Worm (Caenorhabditis elegans): ENCODE measurements around the gene K10H10.6.

The K10H10.6 gene

ce11 chrII:14537728-14538127 lies 34.6 kb downstream of the K10H10.6 start, which contains the start of the genes clec-147 and C04H5.7:
TSS of gene clec-147 (minus strand) at chrII:14537828.
TSS of gene C04H5.7 (plus strand) at chrII:14537946.
- TF ChIP-seq B0310.2 (tag; optimal IDR thresholded peaks at IDR 0.05) (no peak), hnd-1 (tag; optimal IDR thresholded peaks at IDR 0.05) (no peak), F13C5.2 (tag; optimal IDR thresholded peaks at IDR 0.05) (no peak), pes-1 (GFP tag; IDR thresholded peaks at IDR 0.05) (no peak), sea-1 (GFP tag; conservative IDR thresholded peaks at IDR 0.05) (no peak), ceh-13 (GFP tag; optimal IDR thresholded peaks at IDR 0.05) (no peak), ama-1 (optimal IDR thresholded peaks at IDR 0.05) (no peak), hmbx-1 (tag; optimal IDR thresholded peaks at IDR 0.05) (no peak)

ce11 chrII:14540551-14540950 lies 37.5 kb downstream of the K10H10.6 start:
- no peak for TF ChIP-seq tbx-37 (GFP tag; conservative IDR thresholded peaks at IDR 0.05)
- TF ChIP-seq hnd-1 (tag; optimal IDR thresholded peaks at IDR 0.05): no peak
- TF ChIP-seq B0310.2 (tag; optimal IDR thresholded peaks at IDR 0.05): no peak
- no peak for TF ChIP-seq ceh-36 (tag; optimal IDR thresholded peaks at IDR 0.05)
- TF ChIP-seq sea-1 (GFP tag; conservative IDR thresholded peaks at IDR 0.05): no peak
- TF ChIP-seq F13C5.2 (tag; optimal IDR thresholded peaks at IDR 0.05): no peak
- no peak for TF ChIP-seq tra-4 (tag; optimal IDR thresholded peaks at IDR 0.05)
- TF ChIP-seq hmbx-1 (tag; optimal IDR thresholded peaks at IDR 0.05): no peak
- TF ChIP-seq scrt-1 (GFP tag; IDR thresholded peaks at IDR 0.05): no peak
- no peak for TF ChIP-seq aly-1 (tag; optimal IDR thresholded peaks at IDR 0.05)
- TF ChIP-seq ets-7 (tag; optimal IDR thresholded peaks at IDR 0.05): no peak
- no peak for TF ChIP-seq hmg-4 (GFP tag; optimal IDR thresholded peaks at IDR 0.05)
- no peak for TF ChIP-seq ama-1 (optimal IDR thresholded peaks at IDR 0.05)
- TF ChIP-seq tbx-11 (GFP tag; IDR thresholded peaks at IDR 0.05): no peak
- TF ChIP-seq pes-1 (GFP tag; IDR thresholded peaks at IDR 0.05): no peak
- TF ChIP-seq ceh-13 (GFP tag; optimal IDR thresholded peaks at IDR 0.05): no peak
- no peak for TF ChIP-seq flt-1 (GFP tag; IDR thresholded peaks at IDR 0.05)

ce11 chrII:14548691-14549090 lies 45.6 kb downstream of the K10H10.6 start, which contains the start of gene gcy-29:
TSS of gene gcy-29 (minus strand) at chrII:14548791.
- TF ChIP-seq aly-1 (tag; optimal IDR thresholded peaks at IDR 0.05) (no peak), tra-4 (tag; optimal IDR thresholded peaks at IDR 0.05) (no peak), sea-1 (GFP tag; conservative IDR thresholded peaks at IDR 0.05) (no peak), ceh-36 (tag; optimal IDR thresholded peaks at IDR 0.05) (no peak), hmg-4 (GFP tag; optimal IDR thresholded peaks at IDR 0.05) (no peak), tbx-11 (GFP tag; IDR thresholded peaks at IDR 0.05) (no peak), ama-1 (optimal IDR thresholded peaks at IDR 0.05) (no peak), flt-1 (GFP tag; IDR thresholded peaks at IDR 0.05) (no peak), F13C5.2 (tag; optimal IDR thresholded peaks at IDR 0.05) (no peak), hnd-1 (tag; optimal IDR thresholded peaks at IDR 0.05) (no peak), B0310.2 (tag; optimal IDR thresholded peaks at IDR 0.05) (no peak), ceh-13 (GFP tag; optimal IDR thresholded peaks at IDR 0.05) (no peak), hmbx-1 (tag; optimal IDR thresholded peaks at IDR 0.05) (no peak), pes-1 (GFP tag; IDR thresholded peaks at IDR 0.05) (no peak), ets-7 (tag; optimal IDR thresholded peaks at IDR 0.05) (no peak), tbx-37 (GFP tag; conservative IDR thresholded peaks at IDR 0.05) (no peak), scrt-1 (GFP tag; IDR thresholded peaks at IDR 0.05) (no peak)

- TF ChIP-seq tra-4 (tag; optimal IDR thresholded peaks at IDR 0.05) (no peak), sea-1 (GFP tag; conservative IDR thresholded peaks at IDR 0.05) (no peak), hmg-4 (GFP tag; optimal IDR thresholded peaks at IDR 0.05) (no peak), tbx-37 (GFP tag; conservative IDR thresholded peaks at IDR 0.05) (no peak), ceh-13 (GFP tag; optimal IDR thresholded peaks at IDR 0.05) (no peak)
Observed at ce11 chrII:14550613-14551012, 47.5 kb downstream of the K10H10.6 start, which contains the start of gene nlp-41. TSS of gene nlp-41 (plus strand) at chrII:14550913.
